Worm (Caenorhabditis elegans) whole organism, L4 larva: ENCODE data around the gene rsp-6.

Experiments
- aly-2 ChIP-seq: sonication (generic microtip); optimal IDR thresholded peaks from 2 replicates; lab custom pipeline; 2018; ENCODE audit warnings: missing biosample characterization, missing genetic modification characterization
- attf-4 ChIP-seq: sonication (generic microtip); optimal IDR thresholded peaks from 3 replicates; lab custom pipeline; 2017; ENCODE audit warnings: missing biosample characterization, missing genetic modification characterization
- ceh-82 ChIP-seq: sonication (generic microtip); optimal IDR thresholded peaks from 2 replicates; lab custom pipeline; 2017; ENCODE audit warnings: missing biosample characterization, missing genetic modification characterization
- ces-1 ChIP-seq: fragments of 150-350 bp; sonication (generic microtip); optimal IDR thresholded peaks from 4 replicates; lab custom pipeline; 2014; ENCODE audit warnings: missing biosample characterization, missing genetic modification reagents, missing genetic modification characterization
- dpl-1 ChIP-seq: fragments of 150-350 bp; optimal IDR thresholded peaks from 2 replicates; lab custom pipeline; 2014; ENCODE audit warnings: missing biosample characterization, missing genetic modification reagents, missing genetic modification characterization
- jun-1 ChIP-seq: fragments of 150-350 bp; optimal IDR thresholded peaks from 2 replicates; lab custom pipeline; 2014; ENCODE audit warnings: missing biosample characterization, missing genetic modification reagents, missing genetic modification characterization
- lin-1 ChIP-seq: fragments of 200-800 bp; sonication (Bioruptor generic); IDR thresholded peaks from 2 replicates; pipeline ENCODE4 v1.3.6; 2022; ENCODE audit warnings: missing genetic modification reagents, missing genetic modification characterization, missing compliant biosample characterization
- nhr-237 ChIP-seq: sonication (generic microtip); optimal IDR thresholded peaks from 2 replicates; lab custom pipeline; 2017; ENCODE audit warnings: missing biosample characterization, missing genetic modification characterization
- nhr-77 ChIP-seq: fragments of 150-350 bp; optimal IDR thresholded peaks from 2 replicates; lab custom pipeline; 2014; ENCODE audit warnings: missing biosample characterization, missing genetic modification characterization
- pqm-1 ChIP-seq: sonication (generic microtip); optimal IDR thresholded peaks from 2 replicates; lab custom pipeline; 2017; ENCODE audit warnings: missing biosample characterization, missing genetic modification characterization
- skn-1 ChIP-seq: fragments of 150-350 bp; optimal IDR thresholded peaks from 2 replicates; lab custom pipeline; 2014; ENCODE audit warnings: missing biosample characterization, missing genetic modification characterization
- spr-3 ChIP-seq: fragments of 200-800 bp; sonication (Bioruptor generic); optimal IDR thresholded peaks from 2 replicates; lab custom pipeline; 2018; ENCODE audit warnings: mild to moderate bottlenecking, missing genetic modification characterization, missing compliant biosample characterization
- unc-39 ChIP-seq: sonication (generic microtip); optimal IDR thresholded peaks from 2 replicates; lab custom pipeline; 2017; ENCODE audit warnings: missing biosample characterization, missing genetic modification characterization
- ztf-7 ChIP-seq: fragments of 150-350 bp; optimal IDR thresholded peaks from 2 replicates; lab custom pipeline; 2014; ENCODE audit warnings: missing biosample characterization, missing genetic modification characterization

- no peak for TF ChIP-seq jun-1 (tag; lab: Kevin White, UChicago)
- TF ChIP-seq unc-39 (tag; lab: Kevin White, UChicago) = no peak
- TF ChIP-seq aly-2 (tag; lab: Kevin White, UChicago) = no peak
- TF ChIP-seq pqm-1 = no peak
- no peak for TF ChIP-seq ceh-82 (tag; lab: Kevin White, UChicago)
- no peak for TF ChIP-seq ztf-7 (tag; lab: Kevin White, UChicago)
- TF ChIP-seq nhr-77 (tag; lab: Kevin White, UChicago) = no peak
- no peak for TF ChIP-seq lin-1
- no peak for TF ChIP-seq ces-1 (GFP tag; lab: Kevin White, UChicago)
- TF ChIP-seq attf-4 (tag; lab: Kevin White, UChicago) = no peak
- no peak for TF ChIP-seq dpl-1 (GFP tag; lab: Kevin White, UChicago)
- no peak for TF ChIP-seq skn-1
- TF ChIP-seq nhr-237 = no peak
- TF ChIP-seq spr-3 (GFP tag; lab: Kevin White, UChicago) = no peak
Measured at ce11 chrIV:7812709-7813108, 21.7 kb upstream of the rsp-6 start, which contains the start of gene zgpa-1.
